Worm (Caenorhabditis elegans) whole organism, L4 larva: ENCODE measurements around the gene nyn-1.

Source experiments
- F44E2.7 ChIP-seq: fragments of 200-800 bp; sonication (Bioruptor generic); IDR thresholded peaks from 2 replicates; pipeline ENCODE4 v2.1.2; 2022; ENCODE audit warnings: missing genetic modification characterization, missing compliant biosample characterization
- F49E8.2 ChIP-seq: sonication (generic microtip); optimal IDR thresholded peaks from 2 replicates; lab custom pipeline; 2016; ENCODE audit warnings: missing compliant biosample characterization, mild to moderate bottlenecking, missing genetic modification characterization, borderline replicate concordance
- ZK337.2 ChIP-seq: fragments of 200-800 bp; sonication (Bioruptor generic); IDR thresholded peaks from 2 replicates; pipeline ENCODE4 v1.3.6; 2022; ENCODE audit warnings: missing genetic modification reagents, missing genetic modification characterization, missing compliant biosample characterization
- ceh-82 ChIP-seq: sonication (generic microtip); optimal IDR thresholded peaks from 2 replicates; lab custom pipeline; 2017; ENCODE audit warnings: missing biosample characterization, missing genetic modification characterization
- daf-12 ChIP-seq: fragments of 150-350 bp; optimal IDR thresholded peaks from 2 replicates; lab custom pipeline; 2014; ENCODE audit warnings: missing biosample characterization, missing genetic modification reagents, missing genetic modification characterization
- dpl-1 ChIP-seq: fragments of 150-350 bp; optimal IDR thresholded peaks from 2 replicates; lab custom pipeline; 2014; ENCODE audit warnings: missing biosample characterization, missing genetic modification reagents, missing genetic modification characterization
- egl-27 ChIP-seq: sonication (generic microtip); optimal IDR thresholded peaks from 3 replicates; lab custom pipeline; 2017; ENCODE audit warnings: missing biosample characterization, missing genetic modification reagents, missing genetic modification characterization
- hlh-30 ChIP-seq: sonication (generic microtip); optimal IDR thresholded peaks from 2 replicates; lab custom pipeline; 2017; ENCODE audit warnings: antibody characterized with exemption, mild to moderate bottlenecking, missing genetic modification characterization, missing compliant biosample characterization; ENCODE audit not compliant: insufficient read depth
- mdl-1 ChIP-seq, 2 experiments: fragments of 150-350 bp in 1 of 2; sonication (generic microtip) in 1 of 2; optimal IDR thresholded peaks; 2 replicates each; lab custom pipeline; 2014 to 2017; ENCODE audit warnings: missing biosample characterization in 2 of 2, missing genetic modification characterization in 2 of 2
- nhr-102 ChIP-seq: sonication (generic microtip); optimal IDR thresholded peaks from 2 replicates; lab custom pipeline; 2016; ENCODE audit warnings: mild to moderate bottlenecking, missing genetic modification characterization, moderate library complexity, missing compliant biosample characterization
- rbr-2 ChIP-seq: sonication (generic microtip); optimal IDR thresholded peaks from 2 replicates; lab custom pipeline; 2016; ENCODE audit warnings: missing genotype, missing genetic modification characterization, missing compliant biosample characterization
- unc-39 ChIP-seq: sonication (generic microtip); optimal IDR thresholded peaks from 2 replicates; lab custom pipeline; 2017; ENCODE audit warnings: missing biosample characterization, missing genetic modification characterization
- unc-62 ChIP-seq, 3 experiments: fragments of 150-350 bp in 1 of 3; sonication (generic microtip); optimal IDR thresholded peaks in 2 of 3; peaks in 1 of 3; 1 replicate in 1 of 3; 2 replicates in 2 of 3; lab custom pipeline; 2014 to 2017; ENCODE audit warnings: missing biosample characterization in 3 of 3, missing genetic modification characterization in 3 of 3, missing genetic modification reagents in 3 of 3, missing genotype in 1 of 3
- ztf-7 ChIP-seq: fragments of 150-350 bp; optimal IDR thresholded peaks from 2 replicates; lab custom pipeline; 2014; ENCODE audit warnings: missing biosample characterization, missing genetic modification characterization

DNA sequence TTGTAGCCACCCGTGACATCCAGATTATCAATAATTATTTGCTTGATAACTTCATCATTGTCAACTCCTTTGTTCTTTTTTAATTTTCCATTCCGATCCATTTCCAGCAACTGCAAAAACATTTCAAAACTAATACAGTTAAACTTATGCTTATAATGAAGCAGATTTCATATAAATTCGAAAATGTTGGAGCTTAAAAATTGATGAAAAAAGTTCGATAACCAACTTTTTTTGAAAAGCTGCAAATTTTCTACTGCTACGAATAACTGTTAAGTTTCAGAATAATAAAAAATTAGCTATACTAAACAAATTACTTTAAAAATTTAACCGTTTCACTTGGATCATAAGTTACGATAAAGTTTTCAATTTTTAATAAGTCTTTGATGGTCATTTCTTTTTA lies 29.5 kb upstream of the nyn-1 start, which contains the start of gene C47A4.1:
- TF ChIP-seq unc-39 (no peak), mdl-1 (tag; optimal IDR thresholded peaks at IDR 0.05; lab: Kevin White, UChicago) (no peak), hlh-30 (no peak), egl-27 (no peak), ceh-82 (tag; lab: Kevin White, UChicago) (no peak), nhr-102 (no peak), dpl-1 (GFP tag; lab: Kevin White, UChicago) (no peak), F44E2.7 (GFP tag; lab: Robert Waterston, UW) (no peak), F49E8.2 (tag; lab: Kevin White, UChicago) (no peak), ZK337.2 (GFP tag; lab: Robert Waterston, UW) (no peak), ztf-7 (no peak), unc-62 (GFP tag; optimal IDR thresholded peaks at IDR 0.05 in 1 of 2; lab: Kevin White, UChicago) (no peak), unc-62 (tag; optimal IDR thresholded peaks at IDR 0.05; lab: Kevin White, UChicago) (no peak), rbr-2 (tag; lab: Kevin White, UChicago) (no peak), daf-12 (tag; lab: Kevin White, UChicago) (no peak)
